Fruit fly (Drosophila melanogaster) whole organism, embryonic: ENCODE results near the gene CG32040.

Experiments used
- Antp ChIP-seq: fragments of 200-800 bp; sonication (Bioruptor generic); optimal IDR thresholded peaks from 3 replicates; lab custom pipeline; 2016; ENCODE audit warnings: missing biosample characterization, missing genetic modification characterization
- Atf-2 ChIP-seq: fragments of 200-800 bp; sonication (Bioruptor generic); optimal IDR thresholded peaks from 2 replicates; lab custom pipeline; 2016; ENCODE audit warnings: missing biosample characterization, missing genetic modification characterization
- B-H2 ChIP-seq: fragments of 200-800 bp; sonication (Bioruptor generic); optimal IDR thresholded peaks from 2 replicates; lab custom pipeline; 2018; ENCODE audit warnings: missing biosample characterization, mild to moderate bottlenecking, missing genetic modification characterization
- BtbVII ChIP-seq: fragments of 200-800 bp; sonication (Bioruptor generic); optimal IDR thresholded peaks from 3 replicates; lab custom pipeline; 2017; ENCODE audit warnings: missing biosample characterization, mild to moderate bottlenecking, missing genetic modification characterization
- CG11695 ChIP-seq: fragments of 200-800 bp; sonication (Bioruptor generic); IDR thresholded peaks from 3 replicates; pipeline ENCODE4 v1.3.6; 2022; ENCODE audit warnings: missing biosample characterization, missing genetic modification characterization
- CG12659 ChIP-seq: fragments of 200-800 bp; sonication (Bioruptor generic); optimal IDR thresholded peaks from 3 replicates; lab custom pipeline; 2017; ENCODE audit warnings: mild to moderate bottlenecking, missing biosample characterization, missing genetic modification reagents, missing genetic modification characterization
- CG13296 ChIP-seq: fragments of 200-800 bp; sonication (Bioruptor generic); optimal IDR thresholded peaks from 3 replicates; lab custom pipeline; 2018; ENCODE audit warnings: missing biosample characterization, mild to moderate bottlenecking, missing genetic modification characterization
- CG14014 ChIP-seq: fragments of 200-800 bp; sonication (Bioruptor generic); IDR thresholded peaks from 2 replicates; pipeline ENCODE4 v1.3.6; 2022; ENCODE audit warnings: missing biosample characterization, missing genetic modification characterization
- CG14710 ChIP-seq: fragments of 200-800 bp; sonication (Bioruptor generic); optimal IDR thresholded peaks from 3 replicates; lab custom pipeline; 2019; ENCODE audit warnings: missing biosample characterization, mild to moderate bottlenecking, missing genetic modification characterization, moderate library complexity
- CG14965 ChIP-seq: fragments of 200-800 bp; sonication (Bioruptor generic); optimal IDR thresholded peaks from 2 replicates; lab custom pipeline; 2016; ENCODE audit warnings: missing biosample characterization, missing genetic modification characterization, borderline replicate concordance
- CG1602 ChIP-seq: fragments of 200-800 bp; sonication (Bioruptor generic); optimal IDR thresholded peaks from 3 replicates; lab custom pipeline; 2016; ENCODE audit warnings: missing biosample characterization, missing genetic modification characterization
- CG16779 ChIP-seq: fragments of 200-800 bp; sonication (Bioruptor generic); IDR thresholded peaks from 2 replicates; pipeline ENCODE4 v1.3.6; 2022; ENCODE audit warnings: missing biosample characterization, missing genetic modification characterization
- CG18476 ChIP-seq: fragments of 200-800 bp; sonication (Bioruptor generic); optimal IDR thresholded peaks from 2 replicates; lab custom pipeline; 2016; ENCODE audit warnings: missing biosample characterization, mild to moderate bottlenecking, missing genetic modification characterization
- CG3065 ChIP-seq: fragments of 200-800 bp; sonication (Bioruptor generic); optimal IDR thresholded peaks from 2 replicates; lab custom pipeline; 2016; ENCODE audit warnings: missing biosample characterization, missing genetic modification characterization
- CG33557 ChIP-seq: fragments of 200-800 bp; sonication (Bioruptor generic); optimal IDR thresholded peaks from 2 replicates; lab custom pipeline; 2019; ENCODE audit warnings: missing biosample characterization, mild to moderate bottlenecking, missing genetic modification characterization, moderate library complexity
- CG5953 ChIP-seq: fragments of 200-800 bp; sonication (Bioruptor generic); IDR thresholded peaks from 2 replicates; pipeline ENCODE4 v1.3.6; 2022; ENCODE audit warnings: missing biosample characterization, missing genetic modification characterization
- CG6683 ChIP-seq: fragments of 200-800 bp; sonication (Bioruptor generic); optimal IDR thresholded peaks from 2 replicates; lab custom pipeline; 2017; ENCODE audit warnings: missing biosample characterization, mild to moderate bottlenecking, missing genetic modification characterization, missing genetic modification reagents
- CG7372 ChIP-seq: fragments of 200-800 bp; sonication (Bioruptor generic); IDR thresholded peaks from 2 replicates; pipeline ENCODE4 v1.3.6; 2022; ENCODE audit warnings: missing biosample characterization, missing genetic modification characterization
- CG7987 ChIP-seq: fragments of 200-800 bp; sonication (Bioruptor generic); optimal IDR thresholded peaks from 2 replicates; lab custom pipeline; 2018; ENCODE audit warnings: missing biosample characterization, mild to moderate bottlenecking, missing genetic modification characterization, moderate library complexity
- CG9215 ChIP-seq: fragments of 200-800 bp; sonication (Bioruptor generic); IDR thresholded peaks from 2 replicates; pipeline ENCODE4 v1.3.6; 2022; ENCODE audit warnings: missing biosample characterization, missing genetic modification characterization
- CG9437 ChIP-seq: fragments of 200-800 bp; sonication (Bioruptor generic); optimal IDR thresholded peaks from 2 replicates; lab custom pipeline; 2018; ENCODE audit warnings: missing biosample characterization, mild to moderate bottlenecking, missing genetic modification characterization
- Deaf1 ChIP-seq: fragments of 200-800 bp; optimal IDR thresholded peaks from 3 replicates; lab custom pipeline; 2019; ENCODE audit warnings: missing biosample characterization, mild to moderate bottlenecking, missing genetic modification characterization, moderate library complexity
- Dip3 ChIP-seq: fragments of 200-800 bp; sonication (Bioruptor generic); optimal IDR thresholded peaks from 3 replicates; lab custom pipeline; 2016; ENCODE audit warnings: missing biosample characterization, missing genetic modification characterization
- Fer3 ChIP-seq: fragments of 200-800 bp; sonication (Bioruptor generic); optimal IDR thresholded peaks from 2 replicates; lab custom pipeline; 2018; ENCODE audit warnings: missing biosample characterization, mild to moderate bottlenecking, missing genetic modification characterization, moderate library complexity
- HLH3B ChIP-seq: fragments of 200-800 bp; sonication (Bioruptor generic); IDR thresholded peaks from 2 replicates; pipeline ENCODE4 v1.3.6; 2022; ENCODE audit warnings: missing biosample characterization, missing genetic modification characterization
- HmgZ ChIP-seq: fragments of 200-800 bp; sonication (Bioruptor generic); optimal IDR thresholded peaks from 2 replicates; lab custom pipeline; 2018; ENCODE audit warnings: missing biosample characterization, mild to moderate bottlenecking, missing genetic modification characterization
- Hmx ChIP-seq: fragments of 200-800 bp; sonication (Bioruptor generic); optimal IDR thresholded peaks from 2 replicates; lab custom pipeline; 2016; ENCODE audit warnings: missing biosample characterization, missing genetic modification characterization
- MBD-R2 ChIP-seq: fragments of 200-800 bp; sonication (Bioruptor generic); IDR thresholded peaks from 2 replicates; pipeline ENCODE4 v1.3.6; 2022; ENCODE audit warnings: missing biosample characterization, missing genetic modification characterization
- Max ChIP-seq: fragments of 200-800 bp; sonication (Bioruptor generic); optimal IDR thresholded peaks from 2 replicates; lab custom pipeline; 2016; ENCODE audit warnings: missing biosample characterization, mild to moderate bottlenecking, missing genetic modification characterization
- Nf-YA ChIP-seq: fragments of 200-800 bp; sonication (Bioruptor generic); IDR thresholded peaks from 2 replicates; pipeline ENCODE4 v1.3.6; 2022; ENCODE audit warnings: missing biosample characterization, missing genetic modification characterization
- Rx ChIP-seq: fragments of 200-800 bp; sonication (Bioruptor generic); IDR thresholded peaks from 2 replicates; pipeline ENCODE4 v1.3.6; 2022; ENCODE audit warnings: missing biosample characterization, missing genetic modification characterization
- Scr ChIP-seq: fragments of 200-800 bp; sonication (Bioruptor generic); IDR thresholded peaks from 2 replicates; pipeline ENCODE4 v1.3.6; 2022; ENCODE audit warnings: missing biosample characterization, missing genetic modification characterization; ENCODE audit not compliant: partially characterized antibody
- ac ChIP-seq: fragments of 200-800 bp; sonication (Bioruptor generic); optimal IDR thresholded peaks from 3 replicates; lab custom pipeline; 2017; ENCODE audit warnings: missing biosample characterization, mild to moderate bottlenecking, missing genetic modification characterization
- corto ChIP-seq: fragments of 200-800 bp; sonication (Bioruptor generic); optimal IDR thresholded peaks from 2 replicates; lab custom pipeline; 2016; ENCODE audit warnings: missing biosample characterization, mild to moderate bottlenecking, missing genetic modification characterization, moderate library complexity
- dpn ChIP-seq, 2 experiments: fragments of 200-800 bp; sonication (Bioruptor generic); optimal IDR thresholded peaks; 3 replicates each; lab custom pipeline; 2016; ENCODE audit warnings: missing biosample characterization in 2 of 2, missing genetic modification characterization in 2 of 2
- en ChIP-seq: fragments of 200-800 bp; sonication (Bioruptor generic); optimal IDR thresholded peaks from 2 replicates; lab custom pipeline; 2016; ENCODE audit warnings: missing biosample characterization, missing genetic modification characterization
- gcm ChIP-seq: fragments of 200-800 bp; sonication (Bioruptor generic); optimal IDR thresholded peaks from 2 replicates; lab custom pipeline; 2019; ENCODE audit warnings: missing biosample characterization, mild to moderate bottlenecking, missing genetic modification characterization, moderate library complexity
- hth ChIP-seq: fragments of >200 bp; optimal IDR thresholded peaks from 2 replicates; lab custom pipeline; 2017; ENCODE audit warnings: inconsistent platforms
- ken ChIP-seq: fragments of 200-800 bp; sonication (Bioruptor generic); IDR thresholded peaks from 3 replicates; pipeline ENCODE4 v1.3.6; 2022; ENCODE audit warnings: missing biosample characterization, missing genetic modification characterization
- lov ChIP-seq, 2 experiments: fragments of 200-800 bp in 1 of 2; fragments of >200 bp in 1 of 2; sonication (Bioruptor generic) in 1 of 2; IDR thresholded peaks in 1 of 2; optimal IDR thresholded peaks in 1 of 2; 2 replicates in 1 of 2; 3 replicates in 1 of 2; pipeline versions ENCODE4 v1.3.6 to Lab custom; 2017 to 2022; ENCODE audit warnings: missing biosample characterization in 1 of 2, missing genetic modification characterization in 1 of 2
- mirr ChIP-seq: fragments of 200-800 bp; sonication (Bioruptor generic); optimal IDR thresholded peaks from 3 replicates; lab custom pipeline; 2018; ENCODE audit warnings: missing biosample characterization, mild to moderate bottlenecking, missing genetic modification characterization
- nerfin-1 ChIP-seq: fragments of 200-800 bp; sonication (Bioruptor generic); optimal IDR thresholded peaks from 3 replicates; lab custom pipeline; 2019; ENCODE audit warnings: missing biosample characterization, mild to moderate bottlenecking, missing genetic modification characterization, moderate library complexity
- pita ChIP-seq: fragments of 200-800 bp; sonication (Bioruptor generic); optimal IDR thresholded peaks from 2 replicates; lab custom pipeline; 2017; ENCODE audit warnings: missing biosample characterization, mild to moderate bottlenecking, missing genetic modification characterization
- psq ChIP-seq: fragments of 200-800 bp; sonication (Bioruptor generic); optimal IDR thresholded peaks from 2 replicates; lab custom pipeline; 2017; ENCODE audit warnings: missing biosample characterization, missing genetic modification characterization
- sc ChIP-seq, 3 experiments: fragments of >200 bp in 2 of 3; fragments of 200-800 bp in 1 of 3; sonication (Bioruptor generic) in 1 of 3; optimal IDR thresholded peaks; 2 replicates in 2 of 3; 3 replicates in 1 of 3; lab custom pipeline; 2017; ENCODE audit warnings: mild to moderate bottlenecking in 1 of 3, missing biosample characterization in 1 of 3, missing genetic modification characterization in 1 of 3, missing genetic modification reagents in 1 of 3
- sim ChIP-seq: fragments of 200-800 bp; sonication (Bioruptor generic); IDR thresholded peaks from 2 replicates; pipeline ENCODE4 v1.3.6; 2022; ENCODE audit warnings: missing biosample characterization, missing genetic modification characterization
- sob ChIP-seq: fragments of 200-800 bp; sonication (Bioruptor generic); IDR thresholded peaks from 2 replicates; pipeline ENCODE4 v1.3.6; 2022; ENCODE audit warnings: missing biosample characterization, missing genetic modification characterization
- tap ChIP-seq: fragments of 200-800 bp; optimal IDR thresholded peaks from 3 replicates; lab custom pipeline; 2019; ENCODE audit warnings: missing biosample characterization, mild to moderate bottlenecking, missing genetic modification characterization, moderate library complexity
- wdn ChIP-seq: fragments of 200-800 bp; sonication (Bioruptor generic); IDR thresholded peaks from 2 replicates; pipeline ENCODE4 v1.3.6; 2022; ENCODE audit warnings: missing biosample characterization, missing genetic modification characterization

Gene CG32040

dm6 chr3L:9373374-9374004 is 19.7 kb downstream of the CG32040 start (continued):
- TF ChIP-seq sob (GFP tag; lab: Robert Waterston, UW) (peak; percentile 85), Deaf1 (tag; lab: Kevin White, UChicago) (no peak), corto (GFP tag; lab: Kevin White, UChicago) (peak; percentile 5), pita (GFP tag; lab: Kevin White, UChicago) (no peak), Scr (GFP tag; lab: Robert Waterston, UW) (no peak), ac (GFP tag; lab: Kevin White, UChicago) (no peak), gcm (GFP tag; lab: Kevin White, UChicago) (peak; percentile 33), sim (GFP tag; lab: Robert Waterston, UW) (peak; percentile 30; the same call in 1 of the 2 replicates), BtbVII (peak; percentile 73), Fer3 (tag; lab: Kevin White, UChicago) (peak; percentile 70), Atf-2 (GFP tag; lab: Kevin White, UChicago) (no peak), Rx (GFP tag; lab: Robert Waterston, UW) (0 out of 2 replicates have a peak, but pooled peaks have one; percentile 7), CG16779 (GFP tag; lab: Robert Waterston, UW) (no peak), lov (optimal IDR thresholded peaks at IDR 0.05; lab: Kevin White, UChicago) (no peak), lov (GFP tag; IDR thresholded peaks at IDR 0.05; lab: Robert Waterston, UW) (peak; percentile 46; the same call in 1 of the 3 replicates), sc (optimal IDR thresholded peaks at IDR 0.05; lab: Kevin White, UChicago) (no peak), sc (GFP tag; optimal IDR thresholded peaks at IDR 0.05; lab: Kevin White, UChicago) (peak; percentile 55), CG7372 (peak; percentile 28; the same call in 1 of the 2 replicates), wdn (GFP tag; lab: Robert Waterston, UW) (peak; percentile 55), nerfin-1 (tag; lab: Kevin White, UChicago) (peak; percentile 98), dpn (GFP tag; optimal IDR thresholded peaks at IDR 0.05; lab: Kevin White, UChicago) (peak in 1 of 2 experiments; percentile 43), tap (peak; percentile 59), CG11695 (GFP tag; lab: Robert Waterston, UW) (peak; percentile 89), CG33557 (peak; percentile 34), HmgZ (tag; lab: Kevin White, UChicago) (peak; percentile 4), CG1602 (GFP tag; lab: Kevin White, UChicago) (peak; percentile 28), mirr (GFP tag; lab: Kevin White, UChicago) (no peak), Dip3 (GFP tag; lab: Kevin White, UChicago) (peak; percentile 34), CG14710 (tag; lab: Kevin White, UChicago) (peak; percentile 60), CG13296 (GFP tag; lab: Kevin White, UChicago) (peak; percentile 79), ken (GFP tag; lab: Robert Waterston, UW) (peak; percentile 73), hth (no peak), CG14014 (GFP tag; lab: Robert Waterston, UW) (peak; percentile 70; the same call in 1 of the 2 replicates), Nf-YA (GFP tag; lab: Robert Waterston, UW) (peak; percentile 28; the same call in 1 of the 2 replicates), B-H2 (GFP tag; lab: Kevin White, UChicago) (peak; percentile 69), CG3065 (GFP tag; lab: Kevin White, UChicago) (no peak), psq (peak; percentile 9), CG6683 (GFP tag; lab: Kevin White, UChicago) (peak; percentile 36), CG9215 (peak; percentile 38), Max (peak; percentile 30), CG5953 (peak; percentile 69), CG14965 (GFP tag; lab: Kevin White, UChicago) (no peak), CG18476 (GFP tag; lab: Kevin White, UChicago) (peak; percentile 60), HLH3B (GFP tag; lab: Robert Waterston, UW) (peak; percentile 78), CG7987 (peak; percentile 6), Hmx (GFP tag; lab: Kevin White, UChicago) (peak; percentile 27), MBD-R2 (GFP tag; lab: Robert Waterston, UW) (peak; percentile 44), CG9437 (peak; percentile 22), CG12659 (GFP tag; lab: Kevin White, UChicago) (peak; percentile 74), en (no peak), Antp (no peak)
